Worm (Caenorhabditis elegans): ENCODE data around the gene T15B7.1.

DNA sequence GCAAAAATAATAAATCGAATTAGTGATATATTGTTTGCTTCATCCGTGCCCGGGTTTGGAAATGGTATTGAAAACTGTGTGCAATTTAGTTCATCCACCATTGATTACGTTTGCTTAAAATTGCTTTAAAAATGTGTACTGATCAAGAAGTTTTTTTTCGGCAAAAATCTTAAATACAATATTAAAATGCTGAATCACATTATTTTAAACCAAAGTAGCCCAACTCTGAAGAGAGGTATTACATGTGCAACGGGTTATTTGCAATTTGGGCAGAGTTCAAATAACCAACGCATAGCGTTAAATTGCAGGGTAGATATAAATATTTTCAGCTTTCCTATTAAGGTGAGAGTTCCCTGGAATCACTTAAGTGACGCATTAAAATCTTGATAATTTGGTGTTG is 25.4 kb upstream of the T15B7.1 start, which contains the start of gene dmsr-14:
- TF ChIP-seq ztf-29 (GFP tag; IDR thresholded peaks at IDR 0.05): no peak
- no peak for TF ChIP-seq cog-1 (tag; optimal IDR thresholded peaks at IDR 0.05)
- no peak for TF ChIP-seq T22C8.4 (GFP tag; IDR thresholded peaks at IDR 0.05)
- no peak for TF ChIP-seq ztf-23 (GFP tag; IDR thresholded peaks at IDR 0.05)
- no peak for TF ChIP-seq flt-1 (GFP tag; IDR thresholded peaks at IDR 0.05)
- no peak for TF ChIP-seq tab-1 (GFP tag; IDR thresholded peaks at IDR 0.05)
- TF ChIP-seq med-1 (GFP tag; optimal IDR thresholded peaks at IDR 0.05; ENCODE audit: insufficient read depth): no peak
- TF ChIP-seq klf-2 (GFP tag; conservative IDR thresholded peaks at IDR 0.05): no peak

Data from whole organism, midembryonic.